Worm (Caenorhabditis elegans) whole organism, midembryonic: Measurements from ENCODE around the gene Y110A2AL.5.

Experiments
- T22C8.4 ChIP-seq: fragments of 200-800 bp; sonication (Bioruptor generic); IDR thresholded peaks from 2 replicates; pipeline ENCODE4 v1.3.6; 2022; ENCODE audit warnings: missing genetic modification characterization, missing compliant biosample characterization
- cog-1 ChIP-seq: sonication (generic microtip); optimal IDR thresholded peaks from 2 replicates; lab custom pipeline; 2016; ENCODE audit warnings: missing genetic modification characterization, missing compliant biosample characterization
- flt-1 ChIP-seq: fragments of 200-800 bp; sonication (Bioruptor generic); IDR thresholded peaks from 2 replicates; pipeline ENCODE4 v1.3.6; 2022; ENCODE audit warnings: missing genetic modification characterization, missing compliant biosample characterization
- klf-2 ChIP-seq: fragments of 200-800 bp; sonication (Bioruptor generic); conservative IDR thresholded peaks from 2 replicates; pipeline ENCODE4 v1.3.6; 2022; ENCODE audit warnings: missing genetic modification reagents, missing genetic modification characterization, missing compliant biosample characterization
- med-1 ChIP-seq: sonication (generic microtip); optimal IDR thresholded peaks from 2 replicates; lab custom pipeline; 2017; ENCODE audit warnings: missing genetic modification characterization, mild to moderate bottlenecking, missing compliant biosample characterization, antibody characterized with exemption, missing genetic modification reagents; ENCODE audit not compliant: insufficient read depth
- ztf-23 ChIP-seq: fragments of 200-800 bp; sonication (Bioruptor generic); IDR thresholded peaks from 2 replicates; pipeline ENCODE4 v1.3.6; 2022; ENCODE audit warnings: missing genetic modification reagents, missing genetic modification characterization, missing compliant biosample characterization

DNA sequence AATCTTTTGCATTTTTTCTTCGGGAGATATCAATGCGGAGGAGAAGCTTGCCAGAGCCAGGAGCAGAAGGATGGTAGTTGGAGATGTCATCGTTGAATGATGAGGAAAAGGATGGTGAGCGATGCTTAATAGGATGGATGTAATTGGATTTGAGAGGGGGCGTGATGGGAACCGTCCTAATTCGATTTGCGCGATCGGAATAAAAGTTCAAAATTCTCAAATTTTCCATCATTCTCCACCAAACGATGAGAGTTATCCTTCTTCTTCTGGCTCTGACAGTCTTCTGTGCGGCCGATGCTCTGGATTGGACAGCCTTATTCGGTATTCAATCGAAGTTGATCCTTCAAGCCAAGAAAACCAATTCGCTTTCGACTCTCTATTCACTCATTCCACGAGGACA lies 40.2 kb upstream of the Y110A2AL.5 start, which contains the start of the genes K12H6.4 and K12H6.9:
- no peak for TF ChIP-seq klf-2 (GFP tag; lab: Robert Waterston, UW)
- TF ChIP-seq flt-1 (GFP tag; lab: Robert Waterston, UW), result no peak
- TF ChIP-seq T22C8.4 (GFP tag; lab: Robert Waterston, UW), result no peak
- no peak for TF ChIP-seq med-1
- no peak for TF ChIP-seq cog-1 (tag; lab: Kevin White, UChicago)
- no peak for TF ChIP-seq ztf-23 (GFP tag; lab: Robert Waterston, UW)
